Worm (Caenorhabditis elegans): ENCODE data around the gene srj-14.
"Not testable (repeated sequence)": the region's sequence is repeated elsewhere in the genome, so short reads cannot be mapped to it uniquely, and the experiment has no call there.

srj-14 gene

DNA sequence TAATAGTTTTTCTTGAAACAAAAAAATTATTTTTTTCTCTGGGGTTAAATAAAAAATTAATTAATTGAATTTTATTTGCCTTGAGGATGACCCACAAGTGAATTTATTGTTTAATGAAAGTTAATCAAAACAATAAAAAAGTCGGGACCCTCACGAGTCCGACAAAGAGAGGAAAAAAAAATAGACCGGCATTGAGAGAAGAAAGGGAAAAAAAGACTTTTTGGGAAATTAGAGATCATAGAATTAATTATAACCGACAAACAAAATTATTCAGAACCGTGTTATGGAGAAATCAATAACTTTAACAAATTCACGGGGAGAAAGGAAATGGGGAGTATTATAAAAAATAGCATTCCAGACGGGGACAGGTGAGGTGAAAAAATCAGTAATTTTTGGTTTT, 32.3 kb upstream of the srj-14 start, which contains the start of gene F10G2.7:
Gene F10G2.7 (minus strand): TSS at position 101 of the 400 bp plus-strand sequence.
- not testable (repeated sequence) for TF ChIP-seq elt-2 (tag; optimal IDR thresholded peaks at IDR 0.05); ceh-6 (GFP tag; optimal IDR thresholded peaks at IDR 0.05); F13H6.1 (tag; optimal IDR thresholded peaks at IDR 0.05)

ce11 chrV:7339831-7340230, 29.7 kb upstream of the srj-14 start, which contains the start of gene srh-187:
Gene srh-187 (minus strand): TSS chrV:7339931.
- TF ChIP-seq dve-1 (tag; optimal IDR thresholded peaks at IDR 0.05), result no peak
- no peak for TF ChIP-seq unc-55 (GFP tag; optimal IDR thresholded peaks at IDR 0.05)

ce11 chrV:7341942-7342341, 27.6 kb upstream of the srj-14 start, which contains the start of the genes nhr-263 and nhr-148:
Gene nhr-263 (minus strand): TSS chrV:7342042.
Gene nhr-148 (plus strand): TSS chrV:7342156.
- no peak for TF ChIP-seq F13H6.1 (tag; optimal IDR thresholded peaks at IDR 0.05)
- no peak for TF ChIP-seq nhr-11 (tag; optimal IDR thresholded peaks at IDR 0.05)
- no peak for TF ChIP-seq gmeb-2 (tag; optimal IDR thresholded peaks at IDR 0.05)
- no peak for TF ChIP-seq sox-2 (GFP tag; IDR thresholded peaks at IDR 0.05)
- no peak for TF ChIP-seq fkh-6 (tag; optimal IDR thresholded peaks at IDR 0.05)
- TF ChIP-seq ceh-18 (tag; optimal IDR thresholded peaks at IDR 0.05), result no peak
- TF ChIP-seq odd-2 (tag; optimal IDR thresholded peaks at IDR 0.05), result no peak
- TF ChIP-seq ets-4 (tag; optimal IDR thresholded peaks at IDR 0.05), result no peak

DNA sequence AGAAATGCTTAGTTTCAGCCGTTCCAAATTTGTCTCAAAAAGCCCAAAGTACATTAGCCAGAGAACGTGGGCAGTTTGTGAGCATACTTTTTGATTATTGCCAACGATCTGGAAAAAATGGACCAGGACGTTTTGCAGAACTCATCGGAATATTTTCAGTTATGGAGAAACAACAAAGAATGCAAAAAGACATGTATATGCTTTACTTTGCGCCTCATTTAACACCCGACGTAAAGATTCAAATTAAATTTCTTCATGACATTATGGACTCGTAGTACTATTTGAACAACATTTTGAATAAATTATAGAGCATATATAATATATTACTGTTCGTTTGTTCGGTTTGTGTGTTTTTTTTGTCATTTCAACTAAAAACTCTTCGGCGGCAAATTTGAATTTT, 26.0 kb upstream of the srj-14 start, which contains the start of gene srh-244:
Gene srh-244 (plus strand): TSS at position 301 of the 400 bp plus-strand sequence.
- TF ChIP-seq sox-2 (GFP tag; IDR thresholded peaks at IDR 0.05), result no peak
- TF ChIP-seq pqm-1 (tag; optimal IDR thresholded peaks at IDR 0.05), result no peak
- no peak for TF ChIP-seq unc-86 (tag; optimal IDR thresholded peaks at IDR 0.05)
- no peak for TF ChIP-seq pag-3 (tag; optimal IDR thresholded peaks at IDR 0.05; ENCODE audit: borderline replicate concordance)
- TF ChIP-seq ceh-22 (tag; optimal IDR thresholded peaks at IDR 0.05), result no peak
- no peak for TF ChIP-seq ztf-16 (tag; optimal IDR thresholded peaks at IDR 0.05)

DNA sequence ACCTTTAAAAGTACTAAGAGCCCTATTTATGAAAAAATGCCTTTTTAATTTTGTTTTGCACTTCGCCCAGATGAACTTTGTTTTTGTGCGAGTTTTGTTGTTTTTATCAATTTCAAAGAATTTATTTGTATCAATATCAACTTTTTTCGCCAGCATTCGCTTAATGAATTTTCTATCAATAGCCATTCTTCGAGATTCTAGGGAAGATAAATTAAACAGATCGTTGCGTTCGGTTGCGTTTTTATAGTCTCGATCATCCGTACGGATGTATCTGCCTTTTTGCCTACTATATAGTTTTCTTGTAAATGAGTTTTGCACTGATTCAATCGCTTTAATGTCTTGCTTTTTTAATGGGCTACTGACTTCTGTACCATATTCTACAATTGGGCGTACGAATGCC, 24.0 kb upstream of the srj-14 start, which contains the start of gene nhr-147:
Gene nhr-147 (plus strand): TSS at position 301 of the 400 bp plus-strand sequence.
- TF ChIP-seq ceh-14, ceh-18, ceh-9 (tag; optimal IDR thresholded peaks at IDR 0.05): not testable (repeated sequence)

ce11 chrV:7349541-7349940, 20.0 kb upstream of the srj-14 start, which contains the start of gene nhr-149:
Gene nhr-149 (minus strand): TSS chrV:7349641.
- TF ChIP-seq pqm-1 (tag; optimal IDR thresholded peaks at IDR 0.05) (no peak), fkh-6 (tag; optimal IDR thresholded peaks at IDR 0.05) (no peak), ceh-48 (tag; optimal IDR thresholded peaks at IDR 0.05) (no peak), unc-86 (tag; optimal IDR thresholded peaks at IDR 0.05) (no peak), elt-2 (tag; optimal IDR thresholded peaks at IDR 0.05) (no peak), ceh-30 (tag; optimal IDR thresholded peaks at IDR 0.05) (no peak), tbx-7 (tag; optimal IDR thresholded peaks at IDR 0.05) (no peak), lim-6 (tag; optimal IDR thresholded peaks at IDR 0.05) (no peak), sox-4 (tag; optimal IDR thresholded peaks at IDR 0.05) (no peak), Y22D7AL.16 (tag; optimal IDR thresholded peaks at IDR 0.05) (no peak), ceh-6 (GFP tag; optimal IDR thresholded peaks at IDR 0.05) (no peak), syd-9 (tag; optimal IDR thresholded peaks at IDR 0.05) (no peak)

- no peak for TF ChIP-seq ama-1 (optimal IDR thresholded peaks at IDR 0.05)
- TF ChIP-seq F13H6.1 (tag; optimal IDR thresholded peaks at IDR 0.05), result no peak
- TF ChIP-seq ceh-22 (tag; optimal IDR thresholded peaks at IDR 0.05), result no peak
- TF ChIP-seq elt-2 (tag; optimal IDR thresholded peaks at IDR 0.05), result no peak
- TF ChIP-seq unc-42 (tag; optimal IDR thresholded peaks at IDR 0.05), result no peak
- no peak for TF ChIP-seq che-1 (tag; optimal IDR thresholded peaks at IDR 0.05)
- TF ChIP-seq mec-3 (tag; optimal IDR thresholded peaks at IDR 0.05; ENCODE audit: borderline replicate concordance), result no peak
- no peak for TF ChIP-seq K09A11.1 (tag; optimal IDR thresholded peaks at IDR 0.05; ENCODE audit: insufficient read depth)
- no peak for TF ChIP-seq elt-4 (tag; optimal IDR thresholded peaks at IDR 0.05)
- TF ChIP-seq ets-4 (tag; optimal IDR thresholded peaks at IDR 0.05), result no peak
- no peak for TF ChIP-seq ztf-16 (tag; optimal IDR thresholded peaks at IDR 0.05)
- no peak for TF ChIP-seq rnt-1 (tag; optimal IDR thresholded peaks at IDR 0.05)
- TF ChIP-seq gmeb-2 (tag; optimal IDR thresholded peaks at IDR 0.05), result no peak
- no peak for TF ChIP-seq sox-2 (GFP tag; IDR thresholded peaks at IDR 0.05)
- TF ChIP-seq ceh-9 (tag; optimal IDR thresholded peaks at IDR 0.05), result no peak
- no peak for TF ChIP-seq fkh-10 (GFP tag; optimal IDR thresholded peaks at IDR 0.05)
- no peak for TF ChIP-seq ahr-1 (tag; optimal IDR thresholded peaks at IDR 0.05)
Measured at ce11 chrV:7352186-7353053, 17.1 kb upstream of the srj-14 start, which contains the start of the genes srh-231 and srh-275. Gene srh-231 (minus strand): TSS chrV:7352236. Gene srh-275 (plus strand): TSS chrV:7353003.
